Fruit fly (Drosophila melanogaster) whole organism, embryonic: ENCODE data around the gene Ythdc1.

Experiments used
- Ada2b ChIP-seq: fragments of 200-800 bp; sonication (Bioruptor generic); IDR thresholded peaks from 2 replicates; pipeline ENCODE4 v1.3.6; 2022; ENCODE audit warnings: missing biosample characterization, missing genetic modification characterization
- Atf-2 ChIP-seq: fragments of 200-800 bp; sonication (Bioruptor generic); optimal IDR thresholded peaks from 2 replicates; lab custom pipeline; 2016; ENCODE audit warnings: missing biosample characterization, missing genetic modification characterization
- Bteb2 ChIP-seq: fragments of 200-800 bp; sonication (Bioruptor generic); optimal IDR thresholded peaks from 2 replicates; lab custom pipeline; 2016; ENCODE audit warnings: missing biosample characterization, missing genetic modification characterization
- CG10565 ChIP-seq: fragments of 200-800 bp; sonication (Bioruptor generic); optimal IDR thresholded peaks from 3 replicates; lab custom pipeline; 2016; ENCODE audit warnings: missing biosample characterization, mild to moderate bottlenecking, missing genetic modification characterization
- CG11398 ChIP-seq: fragments of 200-800 bp; sonication (Bioruptor generic); optimal IDR thresholded peaks from 2 replicates; lab custom pipeline; 2016; ENCODE audit warnings: missing biosample characterization, missing genetic modification characterization
- CG12104 ChIP-seq: fragments of 200-800 bp; sonication (Bioruptor generic); optimal IDR thresholded peaks from 3 replicates; lab custom pipeline; 2016; ENCODE audit warnings: missing biosample characterization, missing genetic modification characterization
- CG12236 ChIP-seq: fragments of 200-800 bp; sonication (Bioruptor generic); optimal IDR thresholded peaks from 2 replicates; lab custom pipeline; 2016; ENCODE audit warnings: missing biosample characterization, missing genetic modification characterization
- CG12942 ChIP-seq: fragments of 200-800 bp; sonication (Bioruptor generic); optimal IDR thresholded peaks from 3 replicates; lab custom pipeline; 2016; ENCODE audit warnings: missing biosample characterization, missing genetic modification characterization
- CG17829 ChIP-seq: fragments of 200-800 bp; optimal IDR thresholded peaks from 2 replicates; lab custom pipeline; 2019; ENCODE audit warnings: missing biosample characterization, mild to moderate bottlenecking, missing genetic modification characterization, moderate library complexity
- CG18011 ChIP-seq: fragments of 200-800 bp; sonication (Bioruptor generic); optimal IDR thresholded peaks from 2 replicates; lab custom pipeline; 2017; ENCODE audit warnings: missing biosample characterization, missing genetic modification characterization, mild to moderate bottlenecking, moderate library complexity, missing genotype
- CG18599 ChIP-seq: fragments of 200-800 bp; sonication (Bioruptor generic); optimal IDR thresholded peaks from 3 replicates; lab custom pipeline; 2017; ENCODE audit warnings: missing biosample characterization, missing genetic modification characterization, mild to moderate bottlenecking, moderate library complexity, missing genetic modification reagents
- CG2889 ChIP-seq: fragments of 200-800 bp; sonication (Bioruptor generic); IDR thresholded peaks from 3 replicates; pipeline ENCODE4 v1.3.6; 2022; ENCODE audit warnings: missing biosample characterization, missing genetic modification characterization
- CG3838 ChIP-seq: fragments of 200-800 bp; sonication (Bioruptor generic); optimal IDR thresholded peaks from 3 replicates; lab custom pipeline; 2016; ENCODE audit warnings: missing biosample characterization, missing genetic modification characterization
- CG4820 ChIP-seq: fragments of 200-800 bp; sonication (Bioruptor generic); optimal IDR thresholded peaks from 3 replicates; lab custom pipeline; 2016; ENCODE audit warnings: missing biosample characterization, missing genetic modification characterization
- CG6683 ChIP-seq: fragments of 200-800 bp; sonication (Bioruptor generic); optimal IDR thresholded peaks from 2 replicates; lab custom pipeline; 2017; ENCODE audit warnings: missing biosample characterization, mild to moderate bottlenecking, missing genetic modification characterization, missing genetic modification reagents
- CG7745 ChIP-seq: fragments of 200-800 bp; sonication (Bioruptor generic); optimal IDR thresholded peaks from 2 replicates; lab custom pipeline; 2018; ENCODE audit warnings: missing biosample characterization, mild to moderate bottlenecking, missing genetic modification characterization, moderate library complexity
- CG7839 ChIP-seq: fragments of 200-800 bp; sonication (Bioruptor generic); optimal IDR thresholded peaks from 3 replicates; lab custom pipeline; 2018; ENCODE audit warnings: missing biosample characterization, mild to moderate bottlenecking, missing genetic modification characterization, moderate library complexity
- CG7987 ChIP-seq: fragments of 200-800 bp; sonication (Bioruptor generic); optimal IDR thresholded peaks from 2 replicates; lab custom pipeline; 2018; ENCODE audit warnings: missing biosample characterization, mild to moderate bottlenecking, missing genetic modification characterization, moderate library complexity
- CG9215 ChIP-seq: fragments of 200-800 bp; sonication (Bioruptor generic); IDR thresholded peaks from 2 replicates; pipeline ENCODE4 v1.3.6; 2022; ENCODE audit warnings: missing biosample characterization, missing genetic modification characterization
- CG9609 ChIP-seq: fragments of 200-800 bp; sonication (Bioruptor generic); optimal IDR thresholded peaks from 3 replicates; lab custom pipeline; 2016; ENCODE audit warnings: missing biosample characterization, missing genetic modification characterization
- CG9727 ChIP-seq: fragments of 200-800 bp; sonication (Bioruptor generic); optimal IDR thresholded peaks from 3 replicates; lab custom pipeline; 2017; ENCODE audit warnings: missing biosample characterization, mild to moderate bottlenecking, missing genetic modification characterization
- CG9876 ChIP-seq: fragments of 200-800 bp; sonication (Bioruptor generic); optimal IDR thresholded peaks from 2 replicates; lab custom pipeline; 2016; ENCODE audit warnings: missing biosample characterization, missing genetic modification characterization
- CrebB ChIP-seq: fragments of 200-800 bp; sonication (Bioruptor generic); optimal IDR thresholded peaks from 3 replicates; lab custom pipeline; 2018; ENCODE audit warnings: missing biosample characterization, mild to moderate bottlenecking, missing genetic modification characterization
- Dbx ChIP-seq: fragments of 200-800 bp; sonication (Bioruptor generic); IDR thresholded peaks from 3 replicates; pipeline ENCODE4 v1.3.6; 2022; ENCODE audit warnings: missing biosample characterization, missing genetic modification characterization
- Kr ChIP-seq: fragments of 200-800 bp; sonication (Bioruptor generic); optimal IDR thresholded peaks from 2 replicates; lab custom pipeline; 2017; ENCODE audit warnings: missing biosample characterization, mild to moderate bottlenecking, missing genetic modification characterization
- Mes4 ChIP-seq: fragments of 200-800 bp; sonication (Bioruptor generic); optimal IDR thresholded peaks from 2 replicates; lab custom pipeline; 2016; ENCODE audit warnings: missing biosample characterization, missing genetic modification characterization
- Poxn ChIP-seq: fragments of 200-800 bp; sonication (Bioruptor generic); IDR thresholded peaks from 2 replicates; pipeline ENCODE4 v1.3.6; 2022; ENCODE audit warnings: missing biosample characterization, missing genetic modification characterization
- Stat92E ChIP-seq, 3 experiments: fragments of >200 bp in 2 of 3; fragments of 200-800 bp in 1 of 3; sonication (Bioruptor generic) in 1 of 3; optimal IDR thresholded peaks; 2 replicates each; lab custom pipeline; 2017 to 2019; ENCODE audit warnings: missing biosample characterization in 3 of 3, missing genetic modification characterization in 3 of 3, mild to moderate bottlenecking in 1 of 3, moderate library complexity in 1 of 3
- Usf ChIP-seq: fragments of 200-800 bp; sonication (Bioruptor generic); optimal IDR thresholded peaks from 2 replicates; lab custom pipeline; 2017; ENCODE audit warnings: missing genotype, missing biosample characterization, missing genetic modification characterization
- ara ChIP-seq: fragments of 200-800 bp; sonication (Bioruptor generic); IDR thresholded peaks from 2 replicates; pipeline ENCODE4 v1.3.6; 2022; ENCODE audit warnings: missing biosample characterization, missing genetic modification characterization
- bsh ChIP-seq, 2 experiments: fragments of 200-800 bp; sonication (Bioruptor generic); optimal IDR thresholded peaks; 2 replicates each; lab custom pipeline; 2017 to 2018; ENCODE audit warnings: mild to moderate bottlenecking in 2 of 2, missing biosample characterization in 2 of 2, missing genetic modification characterization in 2 of 2, moderate library complexity in 1 of 2
- chif ChIP-seq, 2 experiments: fragments of 200-800 bp; sonication (Bioruptor generic); optimal IDR thresholded peaks; 3 replicates each; lab custom pipeline; 2016; ENCODE audit warnings: missing biosample characterization in 2 of 2, missing genetic modification characterization in 2 of 2
- corto ChIP-seq: fragments of 200-800 bp; sonication (Bioruptor generic); optimal IDR thresholded peaks from 2 replicates; lab custom pipeline; 2016; ENCODE audit warnings: missing biosample characterization, mild to moderate bottlenecking, missing genetic modification characterization, moderate library complexity
- cwo ChIP-seq: fragments of 200-800 bp; sonication (Bioruptor generic); optimal IDR thresholded peaks from 3 replicates; lab custom pipeline; 2017; ENCODE audit warnings: missing biosample characterization, missing genetic modification characterization, mild to moderate bottlenecking, moderate library complexity, missing genetic modification reagents
- da ChIP-seq: fragments of 200-800 bp; sonication (Bioruptor generic); optimal IDR thresholded peaks from 2 replicates; lab custom pipeline; 2016; ENCODE audit warnings: missing biosample characterization, missing genetic modification characterization
- eve ChIP-seq, 2 experiments: fragments of >200 bp; optimal IDR thresholded peaks; 2 replicates each; lab custom pipeline; 2017; ENCODE audit warnings: missing biosample characterization in 2 of 2, missing genetic modification characterization in 2 of 2
- gem ChIP-seq: fragments of 200-800 bp; sonication (Bioruptor generic); optimal IDR thresholded peaks from 2 replicates; lab custom pipeline; 2019; ENCODE audit warnings: missing biosample characterization, mild to moderate bottlenecking, missing genetic modification characterization, moderate library complexity
- mam ChIP-seq: fragments of 200-800 bp; sonication (Bioruptor generic); optimal IDR thresholded peaks from 3 replicates; lab custom pipeline; 2016; ENCODE audit warnings: missing biosample characterization, missing genetic modification characterization
- nmo ChIP-seq: fragments of 200-800 bp; sonication (Bioruptor generic); optimal IDR thresholded peaks from 2 replicates; lab custom pipeline; 2018; ENCODE audit warnings: missing biosample characterization, mild to moderate bottlenecking, missing genetic modification characterization, moderate library complexity
- org-1 ChIP-seq: fragments of 200-800 bp; sonication (Bioruptor generic); optimal IDR thresholded peaks from 2 replicates; lab custom pipeline; 2017; ENCODE audit warnings: missing biosample characterization, missing genetic modification characterization
- pnt ChIP-seq: fragments of 200-800 bp; sonication (Bioruptor generic); optimal IDR thresholded peaks from 3 replicates; lab custom pipeline; 2016; ENCODE audit warnings: missing biosample characterization, missing genetic modification characterization
- sens ChIP-seq: fragments of 200-800 bp; sonication (Bioruptor generic); peaks from one replicate; lab custom pipeline; 2016; ENCODE audit warnings: missing biosample characterization, missing genetic modification characterization
- slbo ChIP-seq: fragments of 200-800 bp; sonication (Bioruptor generic); IDR thresholded peaks from 2 replicates; pipeline ENCODE4 v1.3.6; 2022; ENCODE audit warnings: missing biosample characterization, missing genetic modification characterization
- sob ChIP-seq: fragments of 200-800 bp; sonication (Bioruptor generic); IDR thresholded peaks from 2 replicates; pipeline ENCODE4 v1.3.6; 2022; ENCODE audit warnings: missing biosample characterization, missing genetic modification characterization
- sqz ChIP-seq: fragments of 200-800 bp; sonication (Bioruptor generic); optimal IDR thresholded peaks from 3 replicates; lab custom pipeline; 2018; ENCODE audit warnings: missing biosample characterization, mild to moderate bottlenecking, missing genetic modification characterization
- tap ChIP-seq: fragments of 200-800 bp; optimal IDR thresholded peaks from 3 replicates; lab custom pipeline; 2019; ENCODE audit warnings: missing biosample characterization, mild to moderate bottlenecking, missing genetic modification characterization, moderate library complexity
- twi ChIP-seq: fragments of 200-800 bp; optimal IDR thresholded peaks from 2 replicates; lab custom pipeline; 2019; ENCODE audit warnings: missing biosample characterization, mild to moderate bottlenecking, missing genetic modification characterization, moderate library complexity
- unc-4 ChIP-seq: fragments of 200-800 bp; sonication (Bioruptor generic); IDR thresholded peaks from 2 replicates; pipeline ENCODE4 v1.3.6; 2022; ENCODE audit warnings: missing biosample characterization, missing genetic modification characterization; ENCODE audit not compliant: partially characterized antibody
- zfh1 ChIP-seq: fragments of 200-800 bp; sonication (Bioruptor generic); IDR thresholded peaks from 3 replicates; pipeline ENCODE4 v1.3.6; 2022; ENCODE audit warnings: missing biosample characterization, missing genetic modification characterization

The Ythdc1 gene

DNA sequence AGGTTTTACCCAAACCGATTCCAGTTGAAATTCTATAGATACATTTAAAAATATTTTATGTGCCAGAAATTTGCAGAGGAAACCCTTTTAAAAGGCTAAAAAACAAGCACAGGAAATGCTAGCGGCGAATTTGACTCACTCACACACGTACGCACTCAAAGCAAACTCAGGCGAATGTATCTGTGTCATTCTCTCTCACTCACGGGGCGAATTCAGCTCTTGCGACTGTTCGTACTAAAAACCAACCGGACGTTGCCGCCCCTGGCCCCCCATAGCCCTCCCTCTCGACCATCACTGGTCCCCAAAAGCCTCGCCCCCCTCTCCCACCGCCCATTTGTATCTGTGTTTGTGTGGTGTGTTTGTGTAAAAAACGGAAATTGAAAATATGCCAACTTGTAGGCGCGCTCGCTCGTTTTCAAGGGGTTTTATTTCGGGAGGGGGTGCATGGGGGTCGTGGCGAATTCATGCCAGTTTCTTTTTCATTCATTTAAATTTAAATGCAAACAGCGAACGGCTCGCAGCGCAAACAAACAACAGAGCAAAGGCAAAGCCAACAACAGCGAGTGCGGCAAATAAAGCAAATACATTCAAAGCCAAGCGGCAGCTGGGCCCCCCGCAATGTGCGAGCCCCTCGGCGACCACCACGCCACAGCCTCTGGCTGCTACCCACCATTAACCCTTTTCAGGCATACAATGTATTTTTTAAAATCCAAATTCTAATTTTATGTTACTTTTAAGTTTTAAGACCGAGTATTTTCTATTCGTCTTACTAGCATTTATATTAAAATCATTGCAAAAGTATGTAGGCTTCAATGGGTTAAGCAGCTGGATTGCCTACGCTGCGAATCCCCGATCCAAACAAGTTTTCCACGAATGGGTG lies 44.5 kb upstream of the Ythdc1 start (continued):
- TF ChIP-seq CG12104 (GFP tag; lab: Kevin White, UChicago) (peak; percentile 62), sens (GFP tag; lab: Kevin White, UChicago) (peak; percentile 96), CrebB (tag; lab: Kevin White, UChicago) (peak; percentile 37), nmo (peak; percentile 51), CG10565 (GFP tag; lab: Kevin White, UChicago) (no peak), CG9215 (GFP tag; lab: Robert Waterston, UW) (peak; percentile 69), sqz (peak; percentile 76), CG7987 (GFP tag; lab: Kevin White, UChicago) (peak; percentile 84), Usf (GFP tag; lab: Kevin White, UChicago) (peak; percentile 21), CG12942 (peak; percentile 14), eve (GFP tag; optimal IDR thresholded peaks at IDR 0.05; lab: Kevin White, UChicago) (no peak), Stat92E (GFP tag; optimal IDR thresholded peaks at IDR 0.05; lab: Kevin White, UChicago) (no peak), CG9727 (GFP tag; lab: Kevin White, UChicago) (peak; percentile 77), CG18599 (GFP tag; lab: Kevin White, UChicago) (peak; percentile 84), CG9876 (no peak), ara (GFP tag; lab: Robert Waterston, UW) (peak; percentile 78), twi (tag; lab: Kevin White, UChicago) (peak; percentile 15), unc-4 (GFP tag; lab: Robert Waterston, UW) (peak; percentile 30; the same call in 1 of the 2 replicates), CG11398 (GFP tag; lab: Kevin White, UChicago) (peak; percentile 34), mam (GFP tag; lab: Kevin White, UChicago) (peak; percentile 64), Kr (GFP tag; lab: Kevin White, UChicago) (no peak), CG9609 (GFP tag; lab: Kevin White, UChicago) (peak; percentile 67), slbo (GFP tag; lab: Robert Waterston, UW) (peak; percentile 87), CG6683 (peak; percentile 67), org-1 (peak; percentile 52), pnt (GFP tag; lab: Kevin White, UChicago) (peak; percentile 42), CG18011 (GFP tag; lab: Kevin White, UChicago) (peak; percentile 11), chif (GFP tag; optimal IDR thresholded peaks at IDR 0.05; lab: Kevin White, UChicago) (peak; percentile 2 to 37), CG2889 (GFP tag; lab: Robert Waterston, UW) (peak; percentile 33; the same call in 1 of the 3 replicates), da (GFP tag; lab: Kevin White, UChicago) (peak; percentile 79), Bteb2 (peak; percentile 65), CG3838 (GFP tag; lab: Kevin White, UChicago) (peak; percentile 46), gem (tag; lab: Kevin White, UChicago) (peak; percentile 76), Mes4 (peak; percentile 50), CG17829 (tag; lab: Kevin White, UChicago) (peak; percentile 3), cwo (GFP tag; lab: Kevin White, UChicago) (peak; percentile 72), tap (tag; lab: Kevin White, UChicago) (peak; percentile 54), Poxn (GFP tag; lab: Robert Waterston, UW) (no peak), Atf-2 (GFP tag; lab: Kevin White, UChicago) (no peak), Ada2b (GFP tag; lab: Robert Waterston, UW) (peak; percentile 82), CG7745 (tag; lab: Kevin White, UChicago) (no peak), CG7839 (tag; lab: Kevin White, UChicago) (peak; percentile 78), zfh1 (GFP tag; lab: Robert Waterston, UW) (peak; percentile 57), Dbx (GFP tag; lab: Robert Waterston, UW) (peak; percentile 83), sob (GFP tag; lab: Robert Waterston, UW) (peak; percentile 82), bsh (GFP tag; optimal IDR thresholded peaks at IDR 0.05; lab: Kevin White, UChicago) (peak; percentile 52 to 89), CG4820 (peak; percentile 40), CG12236 (GFP tag; lab: Kevin White, UChicago) (no peak), corto (no peak)
